Worm (Caenorhabditis elegans) whole organism, L4 larva: ENCODE measurements around the gene D2045.7.

Source experiments
- F26F4.8 ChIP-seq: fragments of 200-800 bp; sonication (Bioruptor generic); conservative IDR thresholded peaks from 2 replicates; pipeline ENCODE4 v1.3.6; 2022; ENCODE audit warnings: missing genetic modification characterization, missing compliant biosample characterization
- T20F7.1 ChIP-seq: fragments of 200-800 bp; sonication (Bioruptor generic); optimal IDR thresholded peaks from 2 replicates; lab custom pipeline; 2018; ENCODE audit warnings: mild to moderate bottlenecking, missing genetic modification characterization, missing compliant biosample characterization
- T26A8.4 ChIP-seq: fragments of 200-800 bp; sonication (Bioruptor generic); IDR thresholded peaks from 2 replicates; pipeline ENCODE4 v1.3.6; 2022; ENCODE audit warnings: missing genetic modification characterization, missing compliant biosample characterization
- Y105C5A.15 ChIP-seq: fragments of 200-800 bp; sonication (Bioruptor generic); IDR thresholded peaks from 2 replicates; pipeline ENCODE4 v1.3.6; 2022; ENCODE audit warnings: missing genetic modification characterization, missing compliant biosample characterization
- Y48G9A.11 ChIP-seq: fragments of 200-800 bp; sonication (Bioruptor generic); IDR thresholded peaks from 2 replicates; pipeline ENCODE4 v1.3.6; 2022; ENCODE audit warnings: missing genetic modification reagents, missing genetic modification characterization, missing compliant biosample characterization
- Y75B8A.6 ChIP-seq: fragments of 200-800 bp; sonication (Bioruptor generic); IDR thresholded peaks from 2 replicates; pipeline ENCODE4 v1.3.6; 2022; ENCODE audit warnings: missing genetic modification reagents, missing genetic modification characterization, missing compliant biosample characterization
- ZK337.2 ChIP-seq: fragments of 200-800 bp; sonication (Bioruptor generic); IDR thresholded peaks from 2 replicates; pipeline ENCODE4 v1.3.6; 2022; ENCODE audit warnings: missing genetic modification reagents, missing genetic modification characterization, missing compliant biosample characterization
- ZK546.5 ChIP-seq, 2 experiments: sonication (generic microtip); optimal IDR thresholded peaks; 2 replicates each; lab custom pipeline; 2017; ENCODE audit warnings: missing biosample characterization in 2 of 2, missing genetic modification characterization in 2 of 2
- aha-1 ChIP-seq: fragments of 150-350 bp; peaks from one replicate; lab custom pipeline; 2014; ENCODE audit warnings: missing biosample characterization, missing genetic modification characterization
- attf-4 ChIP-seq: sonication (generic microtip); optimal IDR thresholded peaks from 3 replicates; lab custom pipeline; 2017; ENCODE audit warnings: missing biosample characterization, missing genetic modification characterization
- ceh-32 ChIP-seq: sonication (generic microtip); optimal IDR thresholded peaks from 2 replicates; lab custom pipeline; 2016; ENCODE audit warnings: mild to moderate bottlenecking, missing genetic modification characterization, missing compliant biosample characterization; ENCODE audit not compliant: poor library complexity
- ceh-62 ChIP-seq: sonication (generic microtip); optimal IDR thresholded peaks from 2 replicates; lab custom pipeline; 2017; ENCODE audit warnings: missing biosample characterization, missing genetic modification characterization
- daf-8 ChIP-seq: fragments of 200-800 bp; sonication (Bioruptor generic); IDR thresholded peaks from 2 replicates; pipeline ENCODE4 v1.3.6; 2022; ENCODE audit warnings: missing genetic modification characterization, missing compliant biosample characterization
- dmd-6 ChIP-seq: fragments of 200-800 bp; sonication (Bioruptor generic); IDR thresholded peaks from 2 replicates; pipeline ENCODE4 v1.3.6; 2022; ENCODE audit warnings: missing genetic modification reagents, missing genetic modification characterization, missing compliant biosample characterization
- dmd-9 ChIP-seq: fragments of 200-800 bp; sonication (Bioruptor generic); IDR thresholded peaks from 2 replicates; pipeline ENCODE4 v1.3.6; 2022; ENCODE audit warnings: missing genetic modification reagents, missing genetic modification characterization, missing compliant biosample characterization
- dpl-1 ChIP-seq: fragments of 150-350 bp; optimal IDR thresholded peaks from 2 replicates; lab custom pipeline; 2014; ENCODE audit warnings: missing biosample characterization, missing genetic modification reagents, missing genetic modification characterization
- dve-1 ChIP-seq: sonication (generic microtip); optimal IDR thresholded peaks from 2 replicates; lab custom pipeline; 2017; ENCODE audit warnings: antibody characterized with exemption, mild to moderate bottlenecking, missing genetic modification characterization, missing compliant biosample characterization; ENCODE audit not compliant: insufficient read depth
- egl-27 ChIP-seq: sonication (generic microtip); optimal IDR thresholded peaks from 3 replicates; lab custom pipeline; 2017; ENCODE audit warnings: missing biosample characterization, missing genetic modification reagents, missing genetic modification characterization
- hlh-11 ChIP-seq: fragments of 200-800 bp; sonication (Bioruptor generic); optimal IDR thresholded peaks from 2 replicates; lab custom pipeline; 2018; ENCODE audit warnings: mild to moderate bottlenecking, missing genetic modification characterization, missing compliant biosample characterization
- hlh-30 ChIP-seq: sonication (generic microtip); optimal IDR thresholded peaks from 2 replicates; lab custom pipeline; 2017; ENCODE audit warnings: antibody characterized with exemption, mild to moderate bottlenecking, missing genetic modification characterization, missing compliant biosample characterization; ENCODE audit not compliant: insufficient read depth
- hmg-1.1 ChIP-seq: fragments of 200-800 bp; sonication (Bioruptor generic); IDR thresholded peaks from 2 replicates; pipeline ENCODE4 v1.3.6; 2022; ENCODE audit warnings: missing genetic modification reagents, missing genetic modification characterization, missing compliant biosample characterization
- jun-1 ChIP-seq: fragments of 150-350 bp; optimal IDR thresholded peaks from 2 replicates; lab custom pipeline; 2014; ENCODE audit warnings: missing biosample characterization, missing genetic modification reagents, missing genetic modification characterization
- lin-1 ChIP-seq: fragments of 200-800 bp; sonication (Bioruptor generic); IDR thresholded peaks from 2 replicates; pipeline ENCODE4 v1.3.6; 2022; ENCODE audit warnings: missing genetic modification reagents, missing genetic modification characterization, missing compliant biosample characterization
- lin-13 ChIP-seq: fragments of 150-350 bp; optimal IDR thresholded peaks from 2 replicates; lab custom pipeline; 2014; ENCODE audit warnings: missing biosample characterization, missing genetic modification reagents, missing genetic modification characterization
- lin-39 ChIP-seq: fragments of 150-350 bp; optimal IDR thresholded peaks from 2 replicates; lab custom pipeline; 2014; ENCODE audit warnings: missing biosample characterization, missing genetic modification reagents, missing genetic modification characterization
- lsy-2 ChIP-seq, 2 experiments: fragments of 150-350 bp in 1 of 2; sonication (generic microtip) in 1 of 2; optimal IDR thresholded peaks; 2 replicates each; lab custom pipeline; 2014 to 2017; ENCODE audit warnings: missing biosample characterization in 2 of 2, missing genetic modification characterization in 2 of 2
- madf-5 ChIP-seq, 2 experiments: fragments of 200-800 bp; sonication (Bioruptor generic); IDR thresholded peaks; 2 replicates each; pipeline ENCODE4 v1.3.6; 2022; ENCODE audit warnings: missing compliant biosample characterization in 2 of 2, missing genetic modification characterization in 2 of 2
- mes-2 ChIP-seq: sonication (generic microtip); optimal IDR thresholded peaks from 2 replicates; lab custom pipeline; 2016; ENCODE audit warnings: missing genotype, mild to moderate bottlenecking, missing genetic modification characterization, missing compliant biosample characterization; ENCODE audit not compliant: poor library complexity, severe bottlenecking
- mxl-3 ChIP-seq: fragments of 200-800 bp; sonication (Bioruptor generic); optimal IDR thresholded peaks from 2 replicates; lab custom pipeline; 2018; ENCODE audit warnings: mild to moderate bottlenecking, missing genetic modification characterization, missing compliant biosample characterization
- nhr-10 ChIP-seq: fragments of 150-350 bp; optimal IDR thresholded peaks from 2 replicates; lab custom pipeline; 2014; ENCODE audit warnings: missing biosample characterization, missing genetic modification characterization
- nhr-102 ChIP-seq: sonication (generic microtip); optimal IDR thresholded peaks from 2 replicates; lab custom pipeline; 2016; ENCODE audit warnings: mild to moderate bottlenecking, missing genetic modification characterization, moderate library complexity, missing compliant biosample characterization
- nhr-11 ChIP-seq: fragments of 150-350 bp; optimal IDR thresholded peaks from 2 replicates; lab custom pipeline; 2014; ENCODE audit warnings: missing biosample characterization, missing genetic modification characterization
- nhr-111 ChIP-seq: fragments of 200-800 bp; sonication (Bioruptor generic); optimal IDR thresholded peaks from 2 replicates; lab custom pipeline; 2018; ENCODE audit warnings: mild to moderate bottlenecking, missing genetic modification characterization, missing compliant biosample characterization
- nhr-25 ChIP-seq: sonication (generic microtip); optimal IDR thresholded peaks from 2 replicates; lab custom pipeline; 2017; ENCODE audit warnings: missing genetic modification characterization, mild to moderate bottlenecking, missing compliant biosample characterization, antibody characterized with exemption, moderate library complexity, borderline replicate concordance; ENCODE audit not compliant: insufficient read depth
- nhr-41 ChIP-seq: fragments of 200-800 bp; sonication (Bioruptor generic); IDR thresholded peaks from 2 replicates; pipeline ENCODE4 v1.3.6; 2022; ENCODE audit warnings: missing genetic modification reagents, missing genetic modification characterization, missing compliant biosample characterization
- nhr-6 ChIP-seq: fragments of 150-350 bp; optimal IDR thresholded peaks from 2 replicates; lab custom pipeline; 2014; ENCODE audit warnings: missing biosample characterization, missing genetic modification characterization
- pha-4 ChIP-seq, 2 experiments: fragments of 150-350 bp in 1 of 2; fragments of 200-800 bp in 1 of 2; sonication (Bioruptor generic) in 1 of 2; IDR thresholded peaks in 1 of 2; optimal IDR thresholded peaks in 1 of 2; 2 replicates each; pipeline versions ENCODE4 v1.3.6 to Lab custom; 2014 to 2022; ENCODE audit warnings: missing genetic modification characterization in 2 of 2, missing genetic modification reagents in 2 of 2, missing biosample characterization in 1 of 2, missing compliant biosample characterization in 1 of 2
- sdz-12 ChIP-seq: fragments of 200-800 bp; sonication (Bioruptor generic); optimal IDR thresholded peaks from 2 replicates; lab custom pipeline; 2018; ENCODE audit warnings: mild to moderate bottlenecking, missing genetic modification characterization, missing compliant biosample characterization
- set-16 ChIP-seq: fragments of 200-800 bp; sonication (Bioruptor generic); IDR thresholded peaks from 2 replicates; pipeline ENCODE4 v1.3.6; 2022; ENCODE audit warnings: missing genetic modification reagents, missing genetic modification characterization, missing compliant biosample characterization
- spr-3 ChIP-seq: fragments of 200-800 bp; sonication (Bioruptor generic); optimal IDR thresholded peaks from 2 replicates; lab custom pipeline; 2018; ENCODE audit warnings: mild to moderate bottlenecking, missing genetic modification characterization, missing compliant biosample characterization
- tag-97 ChIP-seq: fragments of 200-800 bp; sonication (Bioruptor generic); IDR thresholded peaks from 2 replicates; pipeline ENCODE4 v1.3.6; 2022; ENCODE audit warnings: missing genetic modification characterization, missing compliant biosample characterization
- unc-130 ChIP-seq: sonication (generic microtip); optimal IDR thresholded peaks from 2 replicates; lab custom pipeline; 2016; ENCODE audit warnings: missing genetic modification reagents, missing genetic modification characterization, missing compliant biosample characterization
- zag-1 ChIP-seq: fragments of 150-350 bp; optimal IDR thresholded peaks from 2 replicates; lab custom pipeline; 2014; ENCODE audit warnings: missing biosample characterization, missing genetic modification characterization
- zfp-2 ChIP-seq: sonication (generic microtip); optimal IDR thresholded peaks from 2 replicates; lab custom pipeline; 2016; ENCODE audit warnings: mild to moderate bottlenecking, missing genetic modification characterization, missing compliant biosample characterization
- zip-11 ChIP-seq: fragments of 200-800 bp; sonication (Bioruptor generic); IDR thresholded peaks from 2 replicates; pipeline ENCODE4 v1.3.6; 2022; ENCODE audit warnings: missing genetic modification characterization, missing compliant biosample characterization
- ztf-11 ChIP-seq: fragments of 150-350 bp; optimal IDR thresholded peaks from 2 replicates; lab custom pipeline; 2014; ENCODE audit warnings: missing biosample characterization, missing genetic modification characterization

The D2045.7 gene

DNA sequence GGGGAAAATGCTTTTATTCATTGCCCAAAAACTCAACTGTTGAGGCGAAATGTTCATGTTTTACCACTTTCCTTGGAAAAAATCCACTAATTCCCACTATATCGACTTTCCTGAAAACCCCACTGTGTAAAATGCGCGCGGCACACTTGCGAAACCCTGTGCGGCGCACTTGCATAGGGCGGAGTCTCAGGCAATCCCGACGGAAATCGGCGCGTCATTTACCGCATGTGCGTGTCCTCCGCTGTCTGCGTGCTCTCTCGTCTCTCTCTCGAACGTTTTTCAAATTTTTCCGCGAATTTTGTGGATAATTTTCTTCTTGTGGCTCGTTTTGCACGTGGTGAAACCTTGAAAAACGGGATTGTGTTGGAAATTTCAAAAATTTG lies 18.1 kb upstream of the D2045.7 start, which contains the start of gene atx-2 (continued):
- peak; percentile 89 for TF ChIP-seq nhr-102 (tag; lab: Kevin White, UChicago)
- no peak for TF ChIP-seq zfp-2
- peak; percentile 26 for TF ChIP-seq nhr-10 (tag; lab: Kevin White, UChicago)
- peak; percentile 87 for TF ChIP-seq hlh-30 (tag; lab: Kevin White, UChicago)
- TF ChIP-seq spr-3 (GFP tag; lab: Kevin White, UChicago), result peak; percentile 81
- TF ChIP-seq dmd-9 (GFP tag; lab: Robert Waterston, UW), result peak; percentile 90
- peak; percentile 49 to 78 for TF ChIP-seq lsy-2 (tag; optimal IDR thresholded peaks at IDR 0.05; lab: Kevin White, UChicago)
- peak; percentile 71 for TF ChIP-seq dpl-1 (GFP tag; lab: Kevin White, UChicago)
- no peak for TF ChIP-seq egl-27 (tag; lab: Kevin White, UChicago)
- no peak for TF ChIP-seq ceh-32
- peak; percentile 85 for TF ChIP-seq hlh-11 (tag; lab: Kevin White, UChicago)
- TF ChIP-seq aha-1, result peak; percentile 91
- peak; percentile 56 for TF ChIP-seq nhr-11 (tag; lab: Kevin White, UChicago)
- TF ChIP-seq ZK546.5 (tag; optimal IDR thresholded peaks at IDR 0.05; lab: Kevin White, UChicago), result peak in 1 of 2 experiments; percentile 30
- TF ChIP-seq nhr-41, result peak; percentile 92
- no peak for TF ChIP-seq F26F4.8
- peak; percentile 67 for TF ChIP-seq sdz-12 (GFP tag; lab: Kevin White, UChicago)
- 0 out of 2 replicates have a peak, but pooled peaks have one; percentile 63 for TF ChIP-seq tag-97 (GFP tag; lab: Robert Waterston, UW)

DNA sequence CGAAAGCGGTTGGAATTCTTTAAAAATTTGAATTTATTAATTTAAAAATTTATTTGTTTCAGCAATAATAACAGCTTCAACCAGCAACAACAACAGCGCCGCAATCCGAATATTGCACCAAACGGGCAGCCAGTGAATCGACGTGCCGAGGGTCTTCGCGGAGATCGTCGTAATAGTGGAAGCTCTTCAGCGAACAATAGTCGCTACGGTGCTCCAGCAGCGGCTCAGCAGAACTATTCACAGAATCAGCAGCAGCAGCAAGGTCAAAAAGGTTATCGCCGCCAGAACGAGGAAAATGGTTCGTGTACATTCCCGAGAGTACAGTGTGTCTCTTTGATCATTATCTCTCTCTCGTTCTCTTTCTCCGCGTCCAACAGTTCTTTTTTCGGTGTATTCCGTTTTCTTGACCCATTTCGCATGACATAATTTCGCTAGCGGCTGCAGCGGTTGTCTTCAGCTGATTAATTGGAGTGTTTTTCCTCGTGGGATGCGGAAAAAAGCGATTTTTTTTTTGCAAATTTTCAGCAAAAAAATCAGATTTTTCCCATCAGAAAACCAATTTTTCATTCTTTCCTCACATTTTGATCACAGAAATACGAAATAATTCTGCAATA lies 16.2 kb upstream of the D2045.7 start:
- TF ChIP-seq dve-1 (no peak), Y48G9A.11 (no peak), set-16 (peak; percentile 46; the same call in 1 of the 2 replicates), madf-5 (GFP tag; IDR thresholded peaks at IDR 0.05; lab: Robert Waterston, UW) (no peak), attf-4 (tag; lab: Kevin White, UChicago) (no peak), aha-1 (peak; percentile 56), nhr-6 (tag; lab: Kevin White, UChicago) (no peak), hmg-1.1 (GFP tag; lab: Robert Waterston, UW) (0 out of 2 replicates have a peak, but pooled peaks have one; percentile 14), lin-1 (GFP tag; lab: Robert Waterston, UW) (no peak), mxl-3 (GFP tag; lab: Kevin White, UChicago) (no peak)

DNA sequence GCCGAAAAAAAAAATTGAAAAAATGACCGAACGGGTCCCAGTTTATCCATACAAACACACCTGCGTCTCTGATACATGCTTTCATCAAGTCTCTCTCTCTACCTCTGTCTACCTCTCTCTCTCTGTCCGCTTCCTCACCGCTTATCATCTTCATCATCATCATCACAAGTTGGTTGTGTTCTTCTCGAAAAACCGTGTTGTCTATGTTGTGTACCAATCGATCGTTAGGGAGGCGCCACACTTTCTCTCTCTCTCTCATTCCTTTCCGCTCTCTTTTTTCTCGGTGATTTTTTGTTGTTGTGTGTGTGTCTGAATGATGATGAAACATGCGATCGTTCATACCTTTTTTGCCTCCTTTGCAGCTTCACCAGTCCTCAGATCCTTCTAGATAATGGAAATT lies 15.6 kb upstream of the D2045.7 start:
- TF ChIP-seq T20F7.1 (GFP tag; lab: Kevin White, UChicago), result no peak
- TF ChIP-seq ZK337.2 (GFP tag; lab: Robert Waterston, UW), result no peak
- no peak for TF ChIP-seq lin-13 (GFP tag; lab: Kevin White, UChicago)
- no peak for TF ChIP-seq nhr-111 (GFP tag; lab: Kevin White, UChicago)
- TF ChIP-seq set-16, result no peak
- peak; percentile 50 for TF ChIP-seq mes-2 (tag; lab: Kevin White, UChicago)
- TF ChIP-seq lsy-2 (tag; optimal IDR thresholded peaks at IDR 0.05; lab: Kevin White, UChicago), result peak in 1 of 2 experiments; percentile 64
- TF ChIP-seq jun-1 (tag; lab: Kevin White, UChicago), result no peak
- TF ChIP-seq T26A8.4 (GFP tag; lab: Robert Waterston, UW), result peak; percentile 32; the same call in 1 of the 2 replicates
- no peak for TF ChIP-seq unc-130 (GFP tag; lab: Kevin White, UChicago)
- TF ChIP-seq aha-1, result peak; percentile 94
- TF ChIP-seq daf-8 (GFP tag; lab: Robert Waterston, UW), result no peak
- TF ChIP-seq nhr-25, result no peak
- TF ChIP-seq Y75B8A.6 (GFP tag; lab: Robert Waterston, UW), result no peak
- peak; percentile 33 for TF ChIP-seq dmd-6 (GFP tag; lab: Robert Waterston, UW)
- TF ChIP-seq Y105C5A.15, result no peak
- no peak for TF ChIP-seq zip-11
- no peak for TF ChIP-seq ztf-11
- TF ChIP-seq zag-1 (tag; lab: Kevin White, UChicago), result no peak
- TF ChIP-seq ceh-62 (tag; lab: Kevin White, UChicago), result no peak
- peak; percentile 14 for TF ChIP-seq nhr-6 (tag; lab: Kevin White, UChicago)
- TF ChIP-seq tag-97 (GFP tag; lab: Robert Waterston, UW), result no peak
- no peak for TF ChIP-seq pha-4 (GFP tag; IDR thresholded peaks at IDR 0.05; lab: Robert Waterston, UW)
- no peak for TF ChIP-seq pha-4 (tag; optimal IDR thresholded peaks at IDR 0.05; lab: Kevin White, UChicago)
- no peak for TF ChIP-seq lin-39 (tag; lab: Kevin White, UChicago)
- TF ChIP-seq nhr-11 (tag; lab: Kevin White, UChicago), result peak; percentile 10
